Fruit fly (Drosophila melanogaster) whole organism, embryonic: ENCODE data around the gene CG5644.

ENCODE experiments used
- Hsf ChIP-seq: fragments of 200-800 bp; sonication (Bioruptor generic); optimal IDR thresholded peaks from 3 replicates; lab custom pipeline; 2016; ENCODE audit warnings: missing biosample characterization, missing genetic modification characterization
- NK7.1 ChIP-seq: fragments of 200-800 bp; sonication (Bioruptor generic); optimal IDR thresholded peaks from 3 replicates; lab custom pipeline; 2016; ENCODE audit warnings: missing biosample characterization, missing genetic modification characterization
- ems ChIP-seq: fragments of 200-800 bp; sonication (Bioruptor generic); optimal IDR thresholded peaks from 3 replicates; lab custom pipeline; 2016; ENCODE audit warnings: missing biosample characterization, missing genetic modification characterization

dm6 chr3L:8956669-8957068 is 23.0 kb downstream of the CG5644 start, which contains the start of gene mRpL12:
- TF ChIP-seq NK7.1 (GFP tag; lab: Kevin White, UChicago) (no peak), Hsf (GFP tag; lab: Kevin White, UChicago) (no peak), ems (GFP tag; lab: Kevin White, UChicago) (no peak)
